Worm (Caenorhabditis elegans) whole organism, L1 larva: ENCODE data around the gene cyp-14A5.

Source experiments
- F16B12.6 ChIP-seq: fragments of 150-350 bp; optimal IDR thresholded peaks from 2 replicates; lab custom pipeline; 2014; ENCODE audit warnings: missing biosample characterization, missing genetic modification characterization
- Y116A8C.19 ChIP-seq: sonication (generic microtip); optimal IDR thresholded peaks from 2 replicates; lab custom pipeline; 2016; ENCODE audit warnings: missing compliant biosample characterization, missing genetic modification characterization, borderline replicate concordance
- aha-1 ChIP-seq: fragments of 150-350 bp; optimal IDR thresholded peaks from 2 replicates; lab custom pipeline; 2014; ENCODE audit warnings: missing biosample characterization, missing genetic modification characterization
- aly-2 ChIP-seq: fragments of 150-350 bp; optimal IDR thresholded peaks from 2 replicates; lab custom pipeline; 2014; ENCODE audit warnings: missing biosample characterization, missing genetic modification characterization
- ama-1 ChIP-seq: fragments of 150-350 bp; optimal IDR thresholded peaks from 2 replicates; lab custom pipeline; 2014
- ceh-8 ChIP-seq: fragments of 200-800 bp; sonication (Bioruptor generic); optimal IDR thresholded peaks from 2 replicates; lab custom pipeline; 2018; ENCODE audit warnings: mild to moderate bottlenecking, missing genetic modification characterization, moderate library complexity, missing compliant biosample characterization
- ceh-90 ChIP-seq: sonication (generic microtip); optimal IDR thresholded peaks from 2 replicates; lab custom pipeline; 2016; ENCODE audit warnings: missing genetic modification characterization, missing compliant biosample characterization
- dpl-1 ChIP-seq, 3 experiments: fragments of 150-350 bp in 2 of 3; sonication (generic microtip) in 1 of 3; optimal IDR thresholded peaks; 2 replicates each; lab custom pipeline; 2014 to 2017; ENCODE audit warnings: missing biosample characterization in 3 of 3, missing genetic modification characterization in 3 of 3, missing genetic modification reagents in 3 of 3
- dsc-1 ChIP-seq: sonication (generic microtip); optimal IDR thresholded peaks from 2 replicates; lab custom pipeline; 2016; ENCODE audit warnings: mild to moderate bottlenecking, missing genetic modification characterization, missing compliant biosample characterization
- egl-13 ChIP-seq: sonication (generic microtip); optimal IDR thresholded peaks from 2 replicates; lab custom pipeline; 2016; ENCODE audit warnings: missing genotype, missing genetic modification reagents, missing genetic modification characterization, missing compliant biosample characterization
- elt-3 ChIP-seq, 6 experiments: fragments of 150-350 bp in 1 of 6; sonication (generic microtip); optimal IDR thresholded peaks; 2 replicates each; lab custom pipeline; 2017 to 2018; ENCODE audit warnings: missing biosample characterization in 6 of 6, missing genetic modification characterization in 6 of 6, inconsistent platforms in 1 of 6
- fkh-10 ChIP-seq: sonication (generic microtip); optimal IDR thresholded peaks from 2 replicates; lab custom pipeline; 2017; ENCODE audit warnings: missing biosample characterization, missing genetic modification reagents, missing genetic modification characterization
- fkh-4 ChIP-seq: sonication (generic microtip); optimal IDR thresholded peaks from 2 replicates; lab custom pipeline; 2016; ENCODE audit warnings: missing compliant biosample characterization, missing genetic modification characterization, borderline replicate concordance
- fkh-8 ChIP-seq: sonication (generic microtip); optimal IDR thresholded peaks from 2 replicates; lab custom pipeline; 2016; ENCODE audit warnings: mild to moderate bottlenecking, missing genetic modification characterization, missing compliant biosample characterization
- fos-1 ChIP-seq: fragments of 150-350 bp; optimal IDR thresholded peaks from 2 replicates; lab custom pipeline; 2014; ENCODE audit warnings: missing biosample characterization, missing genetic modification characterization
- hlh-17 ChIP-seq: fragments of 200-800 bp; sonication (Bioruptor generic); optimal IDR thresholded peaks from 2 replicates; lab custom pipeline; 2018; ENCODE audit warnings: missing genetic modification characterization, mild to moderate bottlenecking, missing compliant biosample characterization, moderate library complexity, borderline replicate concordance
- jun-1 ChIP-seq: fragments of 150-350 bp; optimal IDR thresholded peaks from 2 replicates; lab custom pipeline; 2014; ENCODE audit warnings: missing biosample characterization, missing genetic modification reagents, missing genetic modification characterization
- lin-13 ChIP-seq: fragments of 150-350 bp; optimal IDR thresholded peaks from 2 replicates; lab custom pipeline; 2014; ENCODE audit warnings: missing biosample characterization, missing genetic modification reagents, missing genetic modification characterization
- lin-14 ChIP-seq: fragments of 200-800 bp; sonication (Bioruptor generic); optimal IDR thresholded peaks from 2 replicates; lab custom pipeline; 2018; ENCODE audit warnings: mild to moderate bottlenecking, missing genetic modification characterization, moderate library complexity, missing compliant biosample characterization
- lin-15B ChIP-seq: fragments of 150-350 bp; sonication (generic microtip); optimal IDR thresholded peaks from 3 replicates; lab custom pipeline; 2014; ENCODE audit warnings: missing biosample characterization, missing genetic modification characterization
- lin-39 ChIP-seq: fragments of 150-350 bp; optimal IDR thresholded peaks from 2 replicates; lab custom pipeline; 2014; ENCODE audit warnings: missing biosample characterization, missing genetic modification reagents, missing genetic modification characterization
- mef-2 ChIP-seq: fragments of 150-350 bp; optimal IDR thresholded peaks from 2 replicates; lab custom pipeline; 2014; ENCODE audit warnings: missing biosample characterization, missing genetic modification characterization
- nhr-12 ChIP-seq: sonication (generic microtip); optimal IDR thresholded peaks from 2 replicates; lab custom pipeline; 2017; ENCODE audit warnings: missing biosample characterization, missing genetic modification characterization
- nhr-28 ChIP-seq: fragments of 150-350 bp; optimal IDR thresholded peaks from 2 replicates; lab custom pipeline; 2014; ENCODE audit warnings: missing biosample characterization, missing genetic modification characterization
- nhr-47 ChIP-seq: sonication (generic microtip); optimal IDR thresholded peaks from 2 replicates; lab custom pipeline; 2016; ENCODE audit warnings: mild to moderate bottlenecking, missing genetic modification characterization, moderate library complexity, missing compliant biosample characterization
- nhr-71 ChIP-seq: sonication (generic microtip); optimal IDR thresholded peaks from 2 replicates; lab custom pipeline; 2016; ENCODE audit warnings: mild to moderate bottlenecking, missing genetic modification characterization, moderate library complexity, missing compliant biosample characterization
- nhr-76 ChIP-seq: sonication (generic microtip); optimal IDR thresholded peaks from 2 replicates; lab custom pipeline; 2017; ENCODE audit warnings: missing biosample characterization, missing genetic modification characterization
- nhr-84 ChIP-seq: sonication (generic microtip); optimal IDR thresholded peaks from 2 replicates; lab custom pipeline; 2017; ENCODE audit warnings: missing biosample characterization, missing genetic modification characterization
- nhr-85 ChIP-seq: sonication (generic microtip); peaks from one replicate; lab custom pipeline; 2016; ENCODE audit warnings: missing genetic modification characterization, inconsistent platforms, missing compliant biosample characterization
- pag-3 ChIP-seq: sonication (generic microtip); optimal IDR thresholded peaks from 2 replicates; lab custom pipeline; 2017; ENCODE audit warnings: missing genetic modification characterization, mild to moderate bottlenecking, missing compliant biosample characterization, antibody characterized with exemption, borderline replicate concordance; ENCODE audit not compliant: insufficient read depth
- pqm-1 ChIP-seq: sonication (generic microtip); optimal IDR thresholded peaks from 3 replicates; lab custom pipeline; 2017; ENCODE audit warnings: missing biosample characterization, missing genetic modification characterization
- snpc-4 ChIP-seq: fragments of 150-350 bp; optimal IDR thresholded peaks from 2 replicates; lab custom pipeline; 2014; ENCODE audit warnings: missing biosample characterization, missing genetic modification characterization
- snu-23 ChIP-seq: sonication (generic microtip); optimal IDR thresholded peaks from 2 replicates; lab custom pipeline; 2016; ENCODE audit warnings: missing genetic modification characterization, missing compliant biosample characterization
- sox-4 ChIP-seq: sonication (generic microtip); optimal IDR thresholded peaks from 2 replicates; lab custom pipeline; 2016; ENCODE audit warnings: missing genetic modification characterization, missing compliant biosample characterization
- sptf-1 ChIP-seq: fragments of 150-350 bp; optimal IDR thresholded peaks from 2 replicates; lab custom pipeline; 2014; ENCODE audit warnings: missing biosample characterization, missing genetic modification characterization
- unc-130 ChIP-seq: fragments of 150-350 bp; optimal IDR thresholded peaks from 2 replicates; lab custom pipeline; 2017; ENCODE audit warnings: missing biosample characterization, missing genetic modification characterization, inconsistent platforms
- unc-30 ChIP-seq: sonication (generic microtip); optimal IDR thresholded peaks from 2 replicates; lab custom pipeline; 2017; ENCODE audit warnings: missing biosample characterization, missing genetic modification characterization
- unc-62 ChIP-seq: fragments of 150-350 bp; optimal IDR thresholded peaks from 2 replicates; lab custom pipeline; 2014; ENCODE audit warnings: missing biosample characterization, missing genetic modification reagents, missing genetic modification characterization
- unc-98 ChIP-seq: fragments of 200-800 bp; sonication (Bioruptor generic); IDR thresholded peaks from 2 replicates; pipeline ENCODE4 v1.3.6; 2022; ENCODE audit warnings: missing genetic modification characterization, missing compliant biosample characterization
- xbp-1 ChIP-seq: sonication (generic microtip); optimal IDR thresholded peaks from 2 replicates; lab custom pipeline; 2016; ENCODE audit warnings: missing genetic modification characterization, missing compliant biosample characterization
- zag-1 ChIP-seq: fragments of 150-350 bp; optimal IDR thresholded peaks from 2 replicates; lab custom pipeline; 2014; ENCODE audit warnings: missing biosample characterization, missing genetic modification characterization
- ztf-11 ChIP-seq, 2 experiments: sonication (generic microtip); optimal IDR thresholded peaks; 2 replicates each; lab custom pipeline; 2016 to 2017; ENCODE audit warnings: missing genetic modification characterization in 2 of 2, missing biosample characterization in 1 of 2, missing compliant biosample characterization in 1 of 2

Gene cyp-14A5

ce11 chrV:5454955-5455354, 31.9 kb upstream of the cyp-14A5 start:
- TF ChIP-seq ztf-11 (tag; optimal IDR thresholded peaks at IDR 0.05; lab: Kevin White, UChicago) (no peak), fkh-10 (peak; percentile 72), lin-14 (GFP tag; lab: Kevin White, UChicago) (peak; percentile 16)
- TF ChIP-seq, all 84 proteins: peak for 2

ce11 chrV:5453615-5454014, 30.5 kb upstream of the cyp-14A5 start, which contains the start of gene glc-3:
Gene glc-3 (minus strand): TSS chrV:5453715.
- TF ChIP-seq sox-4 (tag; lab: Kevin White, UChicago) (no peak), nhr-28 (no peak), ceh-90 (tag; lab: Kevin White, UChicago) (no peak), unc-130 (tag; lab: Kevin White, UChicago) (no peak), jun-1 (tag; lab: Kevin White, UChicago) (no peak), lin-13 (no peak), unc-62 (GFP tag; lab: Kevin White, UChicago) (no peak), aha-1 (tag; lab: Kevin White, UChicago) (no peak), unc-98 (GFP tag; lab: Robert Waterston, UW) (no peak)

ce11 chrV:5450742-5451141, 27.7 kb upstream of the cyp-14A5 start:
- TF ChIP-seq nhr-71 (tag; lab: Kevin White, UChicago) (no peak), elt-3 (tag; optimal IDR thresholded peaks at IDR 0.05; lab: Kevin White, UChicago) (no peak), dpl-1 (GFP tag; optimal IDR thresholded peaks at IDR 0.05; lab: Kevin White, UChicago) (no peak), lin-39 (tag; lab: Kevin White, UChicago) (no peak), mef-2 (tag; lab: Kevin White, UChicago) (no peak), fkh-10 (no peak), hlh-17 (GFP tag; lab: Kevin White, UChicago) (no peak), dsc-1 (tag; lab: Kevin White, UChicago) (no peak), aly-2 (tag; lab: Kevin White, UChicago) (no peak), lin-15B (tag; lab: Kevin White, UChicago) (no peak), fos-1 (tag; lab: Kevin White, UChicago) (no peak), jun-1 (tag; lab: Kevin White, UChicago) (no peak), nhr-76 (tag; lab: Kevin White, UChicago) (no peak), pqm-1 (tag; lab: Kevin White, UChicago) (no peak), fkh-8 (no peak), snu-23 (GFP tag; lab: Kevin White, UChicago) (no peak)

- TF ChIP-seq snpc-4 (no peak), xbp-1 (tag; lab: Kevin White, UChicago) (no peak), aha-1 (tag; lab: Kevin White, UChicago) (no peak), nhr-84 (tag; lab: Kevin White, UChicago) (no peak), lin-13 (no peak), fkh-4 (tag; lab: Kevin White, UChicago) (peak; percentile 63), dsc-1 (tag; lab: Kevin White, UChicago) (peak; percentile 89), nhr-47 (no peak)
These were observed 24.0 kb upstream of the cyp-14A5 start for ce11 chrV:5447057-5447456.

ce11 chrV:5445839-5446238, 22.8 kb upstream of the cyp-14A5 start, which contains the start of gene F08F3.1:
Gene F08F3.1 (plus strand): TSS chrV:5446139.
- TF ChIP-seq lin-15B (tag; lab: Kevin White, UChicago): no peak
- no peak for TF ChIP-seq sptf-1 (tag; lab: Kevin White, UChicago)
- no peak for TF ChIP-seq Y116A8C.19 (tag; lab: Kevin White, UChicago)
- no peak for TF ChIP-seq ceh-8 (GFP tag; lab: Kevin White, UChicago)
- no peak for TF ChIP-seq nhr-85 (tag; lab: Kevin White, UChicago)
- TF ChIP-seq egl-13 (tag; lab: Kevin White, UChicago): no peak
- TF ChIP-seq unc-30 (tag; lab: Kevin White, UChicago): no peak
- no peak for TF ChIP-seq ama-1 (lab: Kevin White, UChicago)
- no peak for TF ChIP-seq pag-3 (tag; lab: Kevin White, UChicago)
- TF ChIP-seq F16B12.6 (tag; lab: Kevin White, UChicago): no peak
- TF ChIP-seq nhr-12 (tag; lab: Kevin White, UChicago): no peak
- TF ChIP-seq ztf-11 (tag; optimal IDR thresholded peaks at IDR 0.05; lab: Kevin White, UChicago): no peak
- no peak for TF ChIP-seq zag-1 (tag; lab: Kevin White, UChicago)
